Worm (Caenorhabditis elegans) whole organism, young adult: ENCODE data around the gene C35D10.12.

Experiments used
- F22D6.2 ChIP-seq: sonication (generic microtip); optimal IDR thresholded peaks from 2 replicates; lab custom pipeline; 2016; ENCODE audit warnings: mild to moderate bottlenecking, missing genetic modification characterization, missing compliant biosample characterization
- F33H1.4 ChIP-seq: fragments of 200-800 bp; sonication (Bioruptor generic); IDR thresholded peaks from 2 replicates; pipeline ENCODE4 v1.3.6; 2022; ENCODE audit warnings: missing genetic modification reagents, missing genetic modification characterization, missing compliant biosample characterization
- F39B2.1 ChIP-seq: fragments of 200-800 bp; sonication (Bioruptor generic); IDR thresholded peaks from 2 replicates; pipeline ENCODE4 v1.3.6; 2022; ENCODE audit warnings: missing genetic modification reagents, missing genetic modification characterization, missing compliant biosample characterization
- F49E8.2 ChIP-seq: sonication (generic microtip); optimal IDR thresholded peaks from 3 replicates; lab custom pipeline; 2017; ENCODE audit warnings: missing genetic modification characterization, mild to moderate bottlenecking, missing compliant biosample characterization, antibody characterized with exemption, moderate library complexity; ENCODE audit not compliant: insufficient read depth
- Y53F4B.3 ChIP-seq: fragments of 200-800 bp; sonication (Bioruptor generic); IDR thresholded peaks from 2 replicates; pipeline ENCODE4 v1.3.6; 2022; ENCODE audit warnings: missing genetic modification reagents, missing genetic modification characterization, missing compliant biosample characterization
- Y95B8A.8 ChIP-seq: fragments of 200-800 bp; sonication (Bioruptor generic); IDR thresholded peaks from 2 replicates; pipeline ENCODE4 v1.3.6; 2022; ENCODE audit warnings: missing genetic modification reagents, missing genetic modification characterization, missing compliant biosample characterization
- athp-1 ChIP-seq: sonication (generic microtip); optimal IDR thresholded peaks from 2 replicates; lab custom pipeline; 2017; ENCODE audit warnings: mild to moderate bottlenecking, missing genetic modification characterization, missing compliant biosample characterization
- attf-3 ChIP-seq: fragments of 200-800 bp; sonication (Bioruptor generic); conservative IDR thresholded peaks from 2 replicates; pipeline ENCODE4 v1.3.6; 2022; ENCODE audit warnings: missing genetic modification reagents, missing genetic modification characterization, missing compliant biosample characterization
- attf-6 ChIP-seq: fragments of 200-800 bp; sonication (Bioruptor generic); IDR thresholded peaks from 2 replicates; pipeline ENCODE4 v1.3.6; 2022; ENCODE audit warnings: missing genetic modification reagents, missing genetic modification characterization, missing compliant biosample characterization
- cebp-2 ChIP-seq: fragments of 200-800 bp; sonication (Bioruptor generic); IDR thresholded peaks from 2 replicates; pipeline ENCODE4 v1.3.6; 2022; ENCODE audit warnings: missing genetic modification characterization, missing compliant biosample characterization
- ceh-40 ChIP-seq: fragments of 200-800 bp; sonication (Bioruptor generic); IDR thresholded peaks from 2 replicates; pipeline ENCODE4 v1.3.6; 2022; ENCODE audit warnings: missing genetic modification characterization, missing compliant biosample characterization
- die-1 ChIP-seq: sonication (generic microtip); optimal IDR thresholded peaks from 2 replicates; lab custom pipeline; 2016; ENCODE audit warnings: missing genotype, mild to moderate bottlenecking, missing genetic modification characterization, missing compliant biosample characterization
- dpl-1 ChIP-seq: fragments of 150-350 bp; optimal IDR thresholded peaks from 2 replicates; lab custom pipeline; 2014; ENCODE audit warnings: missing biosample characterization, missing genetic modification reagents, missing genetic modification characterization
- egrh-3 ChIP-seq: fragments of 200-800 bp; sonication (Bioruptor generic); IDR thresholded peaks from 2 replicates; pipeline ENCODE4 v1.3.6; 2022; ENCODE audit warnings: missing genetic modification reagents, missing genetic modification characterization, missing compliant biosample characterization
- ets-4 ChIP-seq: fragments of 200-800 bp; sonication (Bioruptor generic); optimal IDR thresholded peaks from 2 replicates; lab custom pipeline; 2018; ENCODE audit warnings: mild to moderate bottlenecking, missing genetic modification characterization, missing compliant biosample characterization
- him-1 ChIP-seq: sonication (generic microtip); optimal IDR thresholded peaks from 2 replicates; lab custom pipeline; 2016; ENCODE audit warnings: missing genotype, missing genetic modification reagents, missing genetic modification characterization, missing compliant biosample characterization
- hmg-1.2 ChIP-seq: fragments of 200-800 bp; sonication (Bioruptor generic); IDR thresholded peaks from 2 replicates; pipeline ENCODE4 v1.3.6; 2022; ENCODE audit warnings: missing genetic modification reagents, missing genetic modification characterization, missing compliant biosample characterization
- hsf-1 ChIP-seq: fragments of 200-800 bp; sonication (Bioruptor generic); IDR thresholded peaks from 2 replicates; pipeline ENCODE4 v1.3.6; 2022; ENCODE audit warnings: missing genetic modification reagents, missing genetic modification characterization, missing compliant biosample characterization
- let-526 ChIP-seq: fragments of 200-800 bp; sonication (Bioruptor generic); IDR thresholded peaks from 2 replicates; pipeline ENCODE4 v1.3.6; 2022; ENCODE audit warnings: missing genetic modification reagents, missing genetic modification characterization, missing compliant biosample characterization
- lin-35 ChIP-seq, 3 experiments: fragments of 150-350 bp in 2 of 3; sonication (generic microtip) in 1 of 3; optimal IDR thresholded peaks; 2 replicates each; lab custom pipeline; 2014 to 2018; ENCODE audit warnings: missing biosample characterization in 3 of 3, missing genetic modification characterization in 3 of 3, missing genetic modification reagents in 3 of 3
- lir-1 ChIP-seq: fragments of 200-800 bp; sonication (Bioruptor generic); conservative IDR thresholded peaks from 2 replicates; pipeline ENCODE4 v1.3.6; 2022; ENCODE audit warnings: missing genetic modification reagents, missing genetic modification characterization, missing compliant biosample characterization
- lsy-27 ChIP-seq: sonication (generic microtip); optimal IDR thresholded peaks from 2 replicates; lab custom pipeline; 2017; ENCODE audit warnings: missing genetic modification characterization, mild to moderate bottlenecking, missing compliant biosample characterization, antibody characterized with exemption, missing genotype, borderline replicate concordance; ENCODE audit not compliant: insufficient read depth
- madf-10 ChIP-seq: sonication (generic microtip); optimal IDR thresholded peaks from 2 replicates; lab custom pipeline; 2016; ENCODE audit warnings: mild to moderate bottlenecking, missing genetic modification characterization, missing compliant biosample characterization
- madf-8 ChIP-seq: fragments of 200-800 bp; sonication (Bioruptor generic); conservative IDR thresholded peaks from 2 replicates; pipeline ENCODE4 v1.3.6; 2022; ENCODE audit warnings: missing genetic modification reagents, missing genetic modification characterization, missing compliant biosample characterization
- mes-4 ChIP-seq: sonication (generic microtip); optimal IDR thresholded peaks from 2 replicates; lab custom pipeline; 2016; ENCODE audit warnings: missing genotype, missing genetic modification characterization, missing compliant biosample characterization
- nhr-120 ChIP-seq: fragments of 200-800 bp; sonication (Bioruptor generic); IDR thresholded peaks from 2 replicates; pipeline ENCODE4 v1.3.6; 2022; ENCODE audit warnings: missing genetic modification characterization, missing compliant biosample characterization
- nhr-80 ChIP-seq: sonication (generic microtip); optimal IDR thresholded peaks from 2 replicates; lab custom pipeline; 2016; ENCODE audit warnings: missing genetic modification characterization, missing compliant biosample characterization
- nhr-90 ChIP-seq: sonication (generic microtip); optimal IDR thresholded peaks from 2 replicates; lab custom pipeline; 2016; ENCODE audit warnings: missing genotype, mild to moderate bottlenecking, missing genetic modification characterization, missing compliant biosample characterization
- repo-1 ChIP-seq: sonication (generic microtip); optimal IDR thresholded peaks from 2 replicates; lab custom pipeline; 2017; ENCODE audit warnings: mild to moderate bottlenecking, missing genetic modification characterization, missing compliant biosample characterization
- sdz-38 ChIP-seq: sonication (generic microtip); optimal IDR thresholded peaks from 2 replicates; lab custom pipeline; 2016; ENCODE audit warnings: missing genotype, missing genetic modification characterization, missing compliant biosample characterization
- sea-2 ChIP-seq: fragments of 200-800 bp; sonication (Bioruptor generic); IDR thresholded peaks from 2 replicates; pipeline ENCODE4 v1.3.6; 2022; ENCODE audit warnings: missing genetic modification characterization, missing compliant biosample characterization
- sptf-2 ChIP-seq: fragments of 200-800 bp; sonication (Bioruptor generic); optimal IDR thresholded peaks from 2 replicates; lab custom pipeline; 2018; ENCODE audit warnings: mild to moderate bottlenecking, missing genetic modification characterization, missing compliant biosample characterization
- ztf-22 ChIP-seq: fragments of 200-800 bp; sonication (Bioruptor generic); optimal IDR thresholded peaks from 2 replicates; lab custom pipeline; 2018; ENCODE audit warnings: mild to moderate bottlenecking, missing genetic modification characterization, moderate library complexity, missing compliant biosample characterization
- ztf-28 ChIP-seq: fragments of 200-800 bp; sonication (Bioruptor generic); IDR thresholded peaks from 2 replicates; pipeline ENCODE4 v1.3.6; 2022; ENCODE audit warnings: missing genetic modification reagents, missing genetic modification characterization, missing compliant biosample characterization

Gene C35D10.12

ce11 chrIII:4875663-4876062, 1.1 kb upstream of the C35D10.12 start:
- TF ChIP-seq nhr-80 (tag; lab: Kevin White, UChicago) (no peak), lin-35 (GFP tag; optimal IDR thresholded peaks at IDR 0.05; lab: Kevin White, UChicago) (peak in 1 of 3 experiments; percentile 61)

- no peak for TF ChIP-seq F49E8.2 (tag; lab: Kevin White, UChicago)
- no peak for TF ChIP-seq mes-4 (tag; lab: Kevin White, UChicago)
Observed at ce11 chrIII:4873395-4873794, 1.2 kb downstream of the C35D10.12 start.

- TF ChIP-seq athp-1 (tag; lab: Kevin White, UChicago) = no peak
- TF ChIP-seq attf-6 = no peak
- TF ChIP-seq cebp-2 = no peak
- no peak for TF ChIP-seq F22D6.2 (tag; lab: Kevin White, UChicago)
- TF ChIP-seq madf-8 (GFP tag; lab: Robert Waterston, UW) = no peak
- no peak for TF ChIP-seq attf-3 (GFP tag; lab: Robert Waterston, UW)
- TF ChIP-seq ztf-28 (GFP tag; lab: Robert Waterston, UW) = no peak
- no peak for TF ChIP-seq repo-1
- TF ChIP-seq dpl-1 (GFP tag; lab: Kevin White, UChicago) = no peak
- TF ChIP-seq sptf-2 (GFP tag; lab: Kevin White, UChicago) = no peak
- no peak for TF ChIP-seq lir-1
- no peak for TF ChIP-seq ztf-22 (GFP tag; lab: Kevin White, UChicago)
- no peak for TF ChIP-seq die-1 (tag; lab: Kevin White, UChicago)
- TF ChIP-seq ceh-40 (GFP tag; lab: Robert Waterston, UW) = no peak
- no peak for TF ChIP-seq ets-4 (GFP tag; lab: Kevin White, UChicago)
- TF ChIP-seq sea-2 (GFP tag; lab: Robert Waterston, UW) = no peak
- no peak for TF ChIP-seq lin-35 (GFP tag; optimal IDR thresholded peaks at IDR 0.05; lab: Kevin White, UChicago)
- TF ChIP-seq let-526 = no peak
- TF ChIP-seq, all 124 proteins: peak for 0
Observed at ce11 chrIII:4870478-4870877, 4.1 kb downstream of the C35D10.12 start, which contains the start of gene gipc-1. TSS of gene gipc-1 (plus strand) at chrIII:4870778.

- no peak for TF ChIP-seq him-1 (tag; lab: Kevin White, UChicago)
- no peak for TF ChIP-seq hmg-1.2 (GFP tag; lab: Robert Waterston, UW)
- TF ChIP-seq nhr-80 (tag; lab: Kevin White, UChicago) = no peak
- TF ChIP-seq nhr-90 = no peak
- TF ChIP-seq nhr-120 = no peak
- no peak for TF ChIP-seq Y53F4B.3 (GFP tag; lab: Robert Waterston, UW)
- TF ChIP-seq attf-3 (GFP tag; lab: Robert Waterston, UW) = no peak
- no peak for TF ChIP-seq F39B2.1
- TF ChIP-seq lsy-27 (tag; lab: Kevin White, UChicago) = no peak
- no peak for TF ChIP-seq hsf-1
Observed at ce11 chrIII:4868643-4869042, 5.9 kb downstream of the C35D10.12 start, which contains the start of the genes msd-4 and C35D10.3. TSS of gene msd-4 (minus strand) at chrIII:4868743. TSS of gene C35D10.3 (plus strand) at chrIII:4868921.

ce11 chrIII:4866762-4867161, 7.8 kb downstream of the C35D10.12 start, which contains the start of gene C35D10.17:
TSS of gene C35D10.17 (plus strand) at chrIII:4867062.
- TF ChIP-seq F33H1.4 (GFP tag; lab: Robert Waterston, UW) (no peak), madf-8 (GFP tag; lab: Robert Waterston, UW) (no peak), sea-2 (GFP tag; lab: Robert Waterston, UW) (no peak), sdz-38 (no peak), madf-10 (tag; lab: Kevin White, UChicago) (no peak), Y95B8A.8 (GFP tag; lab: Robert Waterston, UW) (no peak), egrh-3 (GFP tag; lab: Robert Waterston, UW) (no peak)
